Worm (Caenorhabditis elegans): Measurements from ENCODE around the gene C27H6.9.

- no peak for TF ChIP-seq nhr-77 (tag; optimal IDR thresholded peaks at IDR 0.05)
- no peak for TF ChIP-seq nhr-76 (tag; optimal IDR thresholded peaks at IDR 0.05)
- no peak for TF ChIP-seq skn-1 (tag; optimal IDR thresholded peaks at IDR 0.05)
- no peak for TF ChIP-seq ZK546.5 (tag; optimal IDR thresholded peaks at IDR 0.05)
- TF ChIP-seq ceh-28 (tag; optimal IDR thresholded peaks at IDR 0.05): no peak
- no peak for TF ChIP-seq ztf-11 (tag; optimal IDR thresholded peaks at IDR 0.05)
- no peak for TF ChIP-seq aly-2 (tag; optimal IDR thresholded peaks at IDR 0.05)
- no peak for TF ChIP-seq elt-3 (tag; optimal IDR thresholded peaks at IDR 0.05)
- TF ChIP-seq zag-1 (tag; optimal IDR thresholded peaks at IDR 0.05): no peak
- no peak for TF ChIP-seq elt-1 (tag; optimal IDR thresholded peaks at IDR 0.05)
- no peak for TF ChIP-seq fos-1 (tag; optimal IDR thresholded peaks at IDR 0.05)
- no peak for TF ChIP-seq unc-39 (tag; optimal IDR thresholded peaks at IDR 0.05)
- TF ChIP-seq mml-1 (tag; optimal IDR thresholded peaks at IDR 0.05): no peak
- no peak for TF ChIP-seq ceh-9 (tag; optimal IDR thresholded peaks at IDR 0.05)
These were observed 20.3 kb upstream of the C27H6.9 start, which contains the start of gene madf-4 for ce11 chrV:9962394-9962793.

Data from whole organism, L3 larva.